Worm (Caenorhabditis elegans) whole organism, L1 larva: Measurements from ENCODE around the gene K08E7.4.

Source experiments
- efl-1 ChIP-seq, 4 experiments: fragments of 150-350 bp; optimal IDR thresholded peaks in 3 of 4; peaks in 1 of 4; 1 replicate in 1 of 4; 2 replicates in 3 of 4; lab custom pipeline; 2014; ENCODE audit warnings: missing biosample characterization in 2 of 4, missing genetic modification characterization in 2 of 4, missing genetic modification reagents in 2 of 4
- efl-3 ChIP-seq: fragments of 200-800 bp; sonication (Bioruptor generic); optimal IDR thresholded peaks from 2 replicates; lab custom pipeline; 2018; ENCODE audit warnings: mild to moderate bottlenecking, missing genetic modification characterization, missing compliant biosample characterization
- lsy-2 ChIP-seq, 2 experiments: fragments of 150-350 bp; optimal IDR thresholded peaks; 2 replicates each; lab custom pipeline; 2014; ENCODE audit warnings: missing biosample characterization in 2 of 2, missing genetic modification characterization in 2 of 2
- mep-1 ChIP-seq: fragments of 150-350 bp; optimal IDR thresholded peaks from 2 replicates; lab custom pipeline; 2014; ENCODE audit warnings: missing biosample characterization, missing genetic modification characterization
- nhr-12 ChIP-seq: sonication (generic microtip); optimal IDR thresholded peaks from 2 replicates; lab custom pipeline; 2017; ENCODE audit warnings: missing biosample characterization, missing genetic modification characterization
- nhr-77 ChIP-seq: fragments of 150-350 bp; optimal IDR thresholded peaks from 2 replicates; lab custom pipeline; 2014; ENCODE audit warnings: missing biosample characterization, missing genetic modification characterization
- sox-4 ChIP-seq: sonication (generic microtip); optimal IDR thresholded peaks from 2 replicates; lab custom pipeline; 2016; ENCODE audit warnings: missing genetic modification characterization, missing compliant biosample characterization
- unc-62 ChIP-seq: fragments of 150-350 bp; optimal IDR thresholded peaks from 2 replicates; lab custom pipeline; 2014; ENCODE audit warnings: missing biosample characterization, missing genetic modification reagents, missing genetic modification characterization

DNA sequence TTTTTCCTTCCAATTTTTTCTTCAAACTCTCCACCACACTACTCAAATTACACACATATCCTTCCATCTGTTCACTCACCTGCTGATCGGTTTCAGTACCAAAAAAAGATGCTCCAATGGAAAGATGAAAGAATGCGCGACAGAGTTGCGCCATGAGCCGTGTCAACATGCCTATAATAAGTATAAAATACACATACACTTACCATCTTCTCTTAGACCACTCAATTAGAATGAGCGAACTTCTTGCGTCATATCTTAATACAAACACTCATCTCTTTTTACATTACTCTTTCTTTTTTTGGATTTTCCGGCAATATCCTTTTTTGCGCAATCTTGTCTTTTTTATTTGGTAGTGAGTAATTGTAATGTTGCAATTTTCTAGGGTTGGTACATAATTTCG is 33.3 kb downstream of the K08E7.4 start:
- TF ChIP-seq mep-1 (tag; lab: Kevin White, UChicago) (no peak), efl-3 (no peak), lsy-2 (tag; optimal IDR thresholded peaks at IDR 0.05; lab: Kevin White, UChicago) (no peak), unc-62 (GFP tag; lab: Kevin White, UChicago) (no peak), sox-4 (no peak), nhr-12 (tag; lab: Kevin White, UChicago) (no peak), efl-1 (optimal IDR thresholded peaks at IDR 0.05; lab: Kevin White, UChicago) (no peak), efl-1 (GFP tag; optimal IDR thresholded peaks at IDR 0.05 in 1 of 2; lab: Kevin White, UChicago) (no peak), nhr-77 (no peak)
